Worm (Caenorhabditis elegans) whole organism, early embryonic: Measurements from ENCODE around the gene F59B2.14.

Source experiments
- F13C5.2 ChIP-seq: sonication (generic microtip); optimal IDR thresholded peaks from 2 replicates; lab custom pipeline; 2017; ENCODE audit warnings: mild to moderate bottlenecking, missing genetic modification characterization, inconsistent platforms, missing compliant biosample characterization
- ama-1 ChIP-seq: fragments of 150-350 bp; optimal IDR thresholded peaks from 2 replicates; lab custom pipeline; 2014
- ceh-13 ChIP-seq: fragments of 200-800 bp; sonication (Bioruptor generic); optimal IDR thresholded peaks from 2 replicates; lab custom pipeline; 2018; ENCODE audit warnings: mild to moderate bottlenecking, missing genetic modification characterization, missing compliant biosample characterization
- ceh-36 ChIP-seq: sonication (generic microtip); optimal IDR thresholded peaks from 2 replicates; lab custom pipeline; 2016; ENCODE audit warnings: missing genetic modification characterization, inconsistent platforms, missing compliant biosample characterization
- flt-1 ChIP-seq: fragments of 200-800 bp; sonication (Bioruptor generic); IDR thresholded peaks from 2 replicates; pipeline ENCODE4 v1.3.6; 2022; ENCODE audit warnings: missing genetic modification characterization, missing compliant biosample characterization
- hmbx-1 ChIP-seq: sonication (generic microtip); optimal IDR thresholded peaks from 2 replicates; lab custom pipeline; 2016; ENCODE audit warnings: mild to moderate bottlenecking, missing genetic modification characterization, missing compliant biosample characterization
- hnd-1 ChIP-seq: sonication (generic microtip); optimal IDR thresholded peaks from 2 replicates; lab custom pipeline; 2016; ENCODE audit warnings: missing genetic modification characterization, missing compliant biosample characterization
- pes-1 ChIP-seq: fragments of 200-800 bp; sonication (Bioruptor generic); IDR thresholded peaks from 2 replicates; pipeline ENCODE4 v1.3.6; 2022; ENCODE audit warnings: missing genetic modification reagents, missing genetic modification characterization, missing compliant biosample characterization
- scrt-1 ChIP-seq: fragments of 200-800 bp; sonication (Bioruptor generic); IDR thresholded peaks from 2 replicates; pipeline ENCODE4 v1.3.6; 2022; ENCODE audit warnings: missing genetic modification characterization, missing compliant biosample characterization
- sea-1 ChIP-seq: fragments of 200-800 bp; sonication (Bioruptor generic); conservative IDR thresholded peaks from 2 replicates; pipeline ENCODE4 v1.3.6; 2022; ENCODE audit warnings: missing genetic modification characterization, missing compliant biosample characterization
- tbx-11 ChIP-seq: fragments of 200-800 bp; sonication (Bioruptor generic); IDR thresholded peaks from 2 replicates; pipeline ENCODE4 v1.3.6; 2022; ENCODE audit warnings: missing genetic modification characterization, missing compliant biosample characterization
- tbx-37 ChIP-seq: fragments of 200-800 bp; sonication (Bioruptor generic); conservative IDR thresholded peaks from 2 replicates; pipeline ENCODE4 v1.3.6; 2022; ENCODE audit warnings: missing genetic modification reagents, missing genetic modification characterization, missing compliant biosample characterization

DNA sequence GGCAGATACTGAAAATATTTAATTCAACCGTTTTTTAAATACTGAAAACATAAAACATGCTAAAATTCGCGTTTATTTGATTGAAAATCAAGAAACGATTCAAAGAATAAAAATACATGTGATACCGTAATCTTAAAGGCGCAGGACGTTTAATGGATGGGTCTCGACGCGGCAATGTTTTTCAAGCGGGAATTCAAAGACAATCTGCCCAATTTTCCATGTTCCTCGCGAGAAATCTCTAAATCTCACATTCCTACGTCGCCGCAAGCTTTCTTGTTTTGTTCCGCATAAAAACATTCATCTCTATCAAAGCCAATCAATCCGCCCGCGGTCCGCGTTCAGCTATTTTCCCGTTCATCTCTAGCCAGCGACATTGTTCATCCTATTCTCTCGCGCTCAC lies 20.9 kb downstream of the F59B2.14 start:
- TF ChIP-seq hnd-1 (tag; lab: Kevin White, UChicago) = no peak
- TF ChIP-seq ceh-13 (GFP tag; lab: Kevin White, UChicago) = no peak
- TF ChIP-seq F13C5.2 (tag; lab: Kevin White, UChicago) = no peak
- no peak for TF ChIP-seq flt-1
- no peak for TF ChIP-seq ama-1 (lab: Kevin White, UChicago)
- no peak for TF ChIP-seq tbx-37 (GFP tag; lab: Robert Waterston, UW)
- TF ChIP-seq ceh-36 (tag; lab: Kevin White, UChicago) = no peak
- TF ChIP-seq hmbx-1 (tag; lab: Kevin White, UChicago) = no peak
- no peak for TF ChIP-seq tbx-11
- no peak for TF ChIP-seq pes-1 (GFP tag; lab: Robert Waterston, UW)
- no peak for TF ChIP-seq sea-1 (GFP tag; lab: Robert Waterston, UW)
- no peak for TF ChIP-seq scrt-1 (GFP tag; lab: Robert Waterston, UW)
